Fruit fly (Drosophila melanogaster) whole organism, embryonic: ENCODE data around the gene CG44362.
A peak's percentile ranks its signal among the peaks of the same experiment; 100 is the strongest.

Experiments used
- Aef1 ChIP-seq: fragments of 200-800 bp; sonication (Bioruptor generic); IDR thresholded peaks from 3 replicates; pipeline ENCODE4 v1.3.6; 2022; ENCODE audit warnings: missing biosample characterization, missing genetic modification characterization
- Bdp1 ChIP-seq: fragments of 200-800 bp; sonication (Bioruptor generic); optimal IDR thresholded peaks from 3 replicates; lab custom pipeline; 2016; ENCODE audit warnings: missing biosample characterization, missing genetic modification characterization
- CG10431 ChIP-seq: fragments of 200-800 bp; sonication (Bioruptor generic); optimal IDR thresholded peaks from 3 replicates; lab custom pipeline; 2018; ENCODE audit warnings: missing biosample characterization, mild to moderate bottlenecking, missing genetic modification characterization
- CG10462 ChIP-seq: fragments of 200-800 bp; sonication (Bioruptor generic); optimal IDR thresholded peaks from 2 replicates; lab custom pipeline; 2016; ENCODE audit warnings: missing biosample characterization, missing genetic modification characterization
- CG13775 ChIP-seq: fragments of 200-800 bp; sonication (Bioruptor generic); optimal IDR thresholded peaks from 3 replicates; lab custom pipeline; 2017; ENCODE audit warnings: missing biosample characterization, mild to moderate bottlenecking, missing genetic modification characterization
- CG14667 ChIP-seq: fragments of 200-800 bp; sonication (Bioruptor generic); IDR thresholded peaks from 2 replicates; pipeline ENCODE4 v1.3.6; 2022; ENCODE audit warnings: missing biosample characterization, missing genetic modification characterization
- CG15073 ChIP-seq: fragments of 200-800 bp; sonication (Bioruptor generic); optimal IDR thresholded peaks from 2 replicates; lab custom pipeline; 2016; ENCODE audit warnings: missing biosample characterization, missing genetic modification characterization
- CG15514 ChIP-seq: fragments of 200-800 bp; sonication (Bioruptor generic); optimal IDR thresholded peaks from 3 replicates; lab custom pipeline; 2017; ENCODE audit warnings: missing biosample characterization, missing genetic modification characterization, mild to moderate bottlenecking, moderate library complexity, missing genetic modification reagents
- CG17612 ChIP-seq: fragments of 200-800 bp; sonication (Bioruptor generic); IDR thresholded peaks from 2 replicates; pipeline ENCODE4 v1.3.6; 2022; ENCODE audit warnings: missing biosample characterization, missing genetic modification characterization
- CG2129 ChIP-seq: fragments of 200-800 bp; sonication (Bioruptor generic); IDR thresholded peaks from 2 replicates; pipeline ENCODE4 v1.3.6; 2022; ENCODE audit warnings: missing biosample characterization, missing genetic modification characterization; ENCODE audit not compliant: partially characterized antibody
- CG31365 ChIP-seq: fragments of 200-800 bp; sonication (Bioruptor generic); optimal IDR thresholded peaks from 2 replicates; lab custom pipeline; 2018; ENCODE audit warnings: missing biosample characterization, mild to moderate bottlenecking, missing genetic modification characterization
- CG31388 ChIP-seq: fragments of 200-800 bp; sonication (Bioruptor generic); optimal IDR thresholded peaks from 2 replicates; lab custom pipeline; 2016; ENCODE audit warnings: missing biosample characterization, missing genetic modification characterization
- CG3163 ChIP-seq: fragments of 200-800 bp; sonication (Bioruptor generic); optimal IDR thresholded peaks from 3 replicates; lab custom pipeline; 2016; ENCODE audit warnings: missing biosample characterization, missing genetic modification characterization
- CG33213 ChIP-seq: fragments of 200-800 bp; sonication (Bioruptor generic); optimal IDR thresholded peaks from 3 replicates; lab custom pipeline; 2016; ENCODE audit warnings: missing biosample characterization, missing genetic modification characterization
- CG33557 ChIP-seq: fragments of 200-800 bp; sonication (Bioruptor generic); optimal IDR thresholded peaks from 2 replicates; lab custom pipeline; 2019; ENCODE audit warnings: missing biosample characterization, mild to moderate bottlenecking, missing genetic modification characterization, moderate library complexity
- CG6813 ChIP-seq: fragments of 200-800 bp; sonication (Bioruptor generic); optimal IDR thresholded peaks from 2 replicates; lab custom pipeline; 2017; ENCODE audit warnings: missing biosample characterization, missing genetic modification characterization, mild to moderate bottlenecking, moderate library complexity, missing genetic modification reagents
- CG9727 ChIP-seq: fragments of 200-800 bp; sonication (Bioruptor generic); optimal IDR thresholded peaks from 3 replicates; lab custom pipeline; 2017; ENCODE audit warnings: missing biosample characterization, mild to moderate bottlenecking, missing genetic modification characterization
- Drgx ChIP-seq: fragments of 200-800 bp; sonication (Bioruptor generic); IDR thresholded peaks from 2 replicates; pipeline ENCODE4 v1.3.6; 2022; ENCODE audit warnings: missing biosample characterization, missing genetic modification characterization
- E2f2 ChIP-seq: fragments of 200-800 bp; sonication (Bioruptor generic); IDR thresholded peaks from 2 replicates; pipeline ENCODE4 v1.3.6; 2022; ENCODE audit warnings: missing biosample characterization, missing genetic modification characterization
- Fer2 ChIP-seq: fragments of 200-800 bp; sonication (Bioruptor generic); optimal IDR thresholded peaks from 2 replicates; lab custom pipeline; 2018; ENCODE audit warnings: missing biosample characterization, mild to moderate bottlenecking, missing genetic modification characterization, moderate library complexity
- Fer3 ChIP-seq: fragments of 200-800 bp; sonication (Bioruptor generic); optimal IDR thresholded peaks from 2 replicates; lab custom pipeline; 2018; ENCODE audit warnings: missing biosample characterization, mild to moderate bottlenecking, missing genetic modification characterization, moderate library complexity
- Hey ChIP-seq: fragments of 200-800 bp; sonication (Bioruptor generic); optimal IDR thresholded peaks from 3 replicates; lab custom pipeline; 2018; ENCODE audit warnings: missing biosample characterization, mild to moderate bottlenecking, missing genetic modification characterization
- Hmr ChIP-seq: fragments of 200-800 bp; sonication (Bioruptor generic); optimal IDR thresholded peaks from 3 replicates; lab custom pipeline; 2017; ENCODE audit warnings: mild to moderate bottlenecking, missing biosample characterization, missing genetic modification reagents, missing genetic modification characterization
- NC2α ChIP-seq: fragments of 200-800 bp; sonication (Bioruptor generic); optimal IDR thresholded peaks from 2 replicates; lab custom pipeline; 2016; ENCODE audit warnings: missing biosample characterization, missing genetic modification characterization
- PHDP ChIP-seq: fragments of 200-800 bp; sonication (Bioruptor generic); optimal IDR thresholded peaks from 3 replicates; lab custom pipeline; 2018; ENCODE audit warnings: missing biosample characterization, mild to moderate bottlenecking, missing genetic modification characterization, moderate library complexity
- Tbp ChIP-seq: fragments of >200 bp; optimal IDR thresholded peaks from 2 replicates; lab custom pipeline; 2018; ENCODE audit warnings: missing biosample characterization, missing genetic modification characterization
- aop ChIP-seq: fragments of 200-800 bp; sonication (Bioruptor generic); IDR thresholded peaks from 2 replicates; pipeline ENCODE4 v1.3.6; 2022; ENCODE audit warnings: missing biosample characterization, missing genetic modification characterization
- ara ChIP-seq: fragments of 200-800 bp; sonication (Bioruptor generic); IDR thresholded peaks from 2 replicates; pipeline ENCODE4 v1.3.6; 2022; ENCODE audit warnings: missing biosample characterization, missing genetic modification characterization
- bigmax ChIP-seq: fragments of 200-800 bp; sonication (Bioruptor generic); optimal IDR thresholded peaks from 2 replicates; lab custom pipeline; 2018; ENCODE audit warnings: missing biosample characterization, mild to moderate bottlenecking, missing genetic modification characterization
- br ChIP-seq: fragments of >200 bp; optimal IDR thresholded peaks from 2 replicates; lab custom pipeline; 2017
- cas ChIP-seq: fragments of 200-800 bp; sonication (Bioruptor generic); IDR thresholded peaks from 2 replicates; pipeline ENCODE4 v1.3.6; 2022; ENCODE audit warnings: missing biosample characterization, missing genetic modification characterization
- caup ChIP-seq: fragments of 200-800 bp; sonication (Bioruptor generic); optimal IDR thresholded peaks from 3 replicates; lab custom pipeline; 2017; ENCODE audit warnings: missing biosample characterization, mild to moderate bottlenecking, missing genetic modification characterization, moderate library complexity; ENCODE audit not compliant: severe bottlenecking
- chn ChIP-seq: fragments of 200-800 bp; sonication (Bioruptor generic); optimal IDR thresholded peaks from 2 replicates; lab custom pipeline; 2016; ENCODE audit warnings: missing biosample characterization, missing genetic modification characterization
- crc ChIP-seq: fragments of 200-800 bp; sonication (Bioruptor generic); optimal IDR thresholded peaks from 2 replicates; lab custom pipeline; 2016; ENCODE audit warnings: missing biosample characterization, missing genetic modification characterization
- dm ChIP-seq: fragments of 200-800 bp; sonication (Bioruptor generic); optimal IDR thresholded peaks from 3 replicates; lab custom pipeline; 2016; ENCODE audit warnings: missing biosample characterization, missing genetic modification characterization
- emc ChIP-seq: fragments of 200-800 bp; sonication (Bioruptor generic); optimal IDR thresholded peaks from 2 replicates; lab custom pipeline; 2016; ENCODE audit warnings: missing biosample characterization, missing genetic modification characterization
- her ChIP-seq: fragments of 200-800 bp; sonication (Bioruptor generic); optimal IDR thresholded peaks from 2 replicates; lab custom pipeline; 2016; ENCODE audit warnings: missing biosample characterization, missing genetic modification characterization
- insv ChIP-seq, 2 experiments: fragments of 200-800 bp; sonication (Bioruptor generic); optimal IDR thresholded peaks; 3 replicates each; lab custom pipeline; 2016 to 2018; ENCODE audit warnings: missing biosample characterization in 2 of 2, missing genetic modification characterization in 2 of 2
- lilli ChIP-seq: fragments of 200-800 bp; sonication (Bioruptor generic); optimal IDR thresholded peaks from 3 replicates; lab custom pipeline; 2016; ENCODE audit warnings: missing biosample characterization, missing genetic modification characterization
- mirr ChIP-seq: fragments of 200-800 bp; sonication (Bioruptor generic); optimal IDR thresholded peaks from 3 replicates; lab custom pipeline; 2018; ENCODE audit warnings: missing biosample characterization, mild to moderate bottlenecking, missing genetic modification characterization
- pho ChIP-seq: fragments of 200-800 bp; sonication (Bioruptor generic); optimal IDR thresholded peaks from 2 replicates; lab custom pipeline; 2016; ENCODE audit warnings: missing biosample characterization, missing genetic modification characterization
- pita ChIP-seq: fragments of 200-800 bp; sonication (Bioruptor generic); optimal IDR thresholded peaks from 2 replicates; lab custom pipeline; 2017; ENCODE audit warnings: missing biosample characterization, mild to moderate bottlenecking, missing genetic modification characterization
- sima ChIP-seq: fragments of 200-800 bp; sonication (Bioruptor generic); optimal IDR thresholded peaks from 2 replicates; lab custom pipeline; 2016; ENCODE audit warnings: missing biosample characterization, missing genetic modification characterization
- sisA ChIP-seq: fragments of 200-800 bp; sonication (Bioruptor generic); IDR thresholded peaks from 2 replicates; pipeline ENCODE4 v1.3.6; 2022; ENCODE audit warnings: missing biosample characterization, missing genetic modification characterization
- sna ChIP-seq: fragments of 200-800 bp; sonication (Bioruptor generic); IDR thresholded peaks from 2 replicates; pipeline ENCODE4 v1.3.6; 2022; ENCODE audit warnings: missing biosample characterization, missing genetic modification characterization; ENCODE audit not compliant: partially characterized antibody
- tgo ChIP-seq: fragments of 200-800 bp; sonication (Bioruptor generic); IDR thresholded peaks from 3 replicates; pipeline ENCODE4 v1.3.6; 2022; ENCODE audit warnings: missing biosample characterization, missing genetic modification characterization
- twi ChIP-seq: fragments of 200-800 bp; optimal IDR thresholded peaks from 2 replicates; lab custom pipeline; 2019; ENCODE audit warnings: missing biosample characterization, mild to moderate bottlenecking, missing genetic modification characterization, moderate library complexity
- unpg ChIP-seq: fragments of 200-800 bp; sonication (Bioruptor generic); optimal IDR thresholded peaks from 3 replicates; lab custom pipeline; 2018; ENCODE audit warnings: missing biosample characterization, mild to moderate bottlenecking, missing genetic modification characterization, moderate library complexity
- vvl ChIP-seq: fragments of 200-800 bp; sonication (Bioruptor generic); IDR thresholded peaks from 2 replicates; pipeline ENCODE4 v1.3.6; 2022; ENCODE audit warnings: missing biosample characterization, missing genetic modification characterization
- yki ChIP-seq: fragments of >200 bp; optimal IDR thresholded peaks from 3 replicates; lab custom pipeline; 2018
- zen ChIP-seq: fragments of 200-800 bp; sonication (Bioruptor generic); optimal IDR thresholded peaks from 3 replicates; lab custom pipeline; 2018; ENCODE audit warnings: missing biosample characterization, mild to moderate bottlenecking, missing genetic modification characterization, moderate library complexity

CG44362 gene

DNA sequence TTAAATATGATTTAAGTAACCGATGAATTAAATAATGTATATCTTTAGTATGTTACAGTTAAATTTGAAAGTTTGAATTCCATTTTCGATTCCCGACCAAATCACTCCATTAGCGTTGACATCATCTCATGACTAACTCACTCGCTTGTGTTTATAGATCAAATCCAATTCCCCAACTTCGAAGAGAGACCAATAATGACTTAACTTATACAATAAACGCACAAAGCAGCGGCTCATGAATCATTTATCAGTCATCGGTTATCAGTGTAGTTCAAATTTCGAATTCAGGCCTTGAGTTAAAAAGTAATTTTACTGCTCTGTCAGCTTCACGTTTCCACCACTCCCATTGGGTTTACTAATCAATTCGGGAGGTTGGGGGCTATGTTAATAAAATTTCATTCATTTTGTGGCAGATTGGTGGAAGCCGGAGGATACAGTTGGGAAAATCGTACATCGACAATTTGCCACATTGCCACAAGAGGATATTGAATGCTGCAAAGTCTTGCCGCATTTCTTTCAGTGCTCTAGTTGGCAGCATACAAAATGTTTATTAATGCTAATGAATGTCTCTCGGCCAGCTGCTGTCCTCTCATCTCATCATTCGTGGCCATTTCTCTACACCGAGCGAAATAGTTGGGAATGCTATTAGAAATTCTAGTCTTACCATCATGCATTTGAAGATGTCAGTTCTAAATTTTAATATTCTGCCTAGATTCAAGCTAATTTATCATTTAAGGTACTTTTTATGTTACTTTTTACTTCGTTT is 11.1 kb downstream of the CG44362 start (continued):
- TF ChIP-seq Hmr (GFP tag; lab: Kevin White, UChicago) (no peak), cas (GFP tag; lab: Robert Waterston, UW) (no peak), sisA (GFP tag; lab: Robert Waterston, UW) (0 out of 2 replicates have a peak, but pooled peaks have one; percentile 27), Fer3 (no peak), Fer2 (tag; lab: Kevin White, UChicago) (no peak), CG15514 (GFP tag; lab: Kevin White, UChicago) (no peak), NC2α (GFP tag; lab: Kevin White, UChicago) (no peak), her (GFP tag; lab: Kevin White, UChicago) (no peak), Tbp (GFP tag; lab: Kevin White, UChicago) (no peak), bigmax (GFP tag; lab: Kevin White, UChicago) (no peak), CG33557 (GFP tag; lab: Kevin White, UChicago) (no peak), emc (GFP tag; lab: Kevin White, UChicago) (no peak), CG10462 (GFP tag; lab: Kevin White, UChicago) (no peak), CG2129 (GFP tag; lab: Robert Waterston, UW) (no peak), CG31388 (GFP tag; lab: Kevin White, UChicago) (no peak), lilli (GFP tag; lab: Kevin White, UChicago) (peak; percentile 12), PHDP (tag; lab: Kevin White, UChicago) (no peak), aop (GFP tag; lab: Robert Waterston, UW) (no peak), yki (lab: Kevin White, UChicago) (no peak), CG9727 (peak; percentile 38), E2f2 (GFP tag; lab: Robert Waterston, UW) (no peak), Hey (tag; lab: Kevin White, UChicago) (no peak), sna (no peak), CG17612 (GFP tag; lab: Robert Waterston, UW) (no peak), twi (tag; lab: Kevin White, UChicago) (no peak), mirr (GFP tag; lab: Kevin White, UChicago) (no peak), CG6813 (GFP tag; lab: Kevin White, UChicago) (no peak), Drgx (GFP tag; lab: Robert Waterston, UW) (no peak), vvl (no peak), CG13775 (GFP tag; lab: Kevin White, UChicago) (no peak), Bdp1 (GFP tag; lab: Kevin White, UChicago) (no peak), sima (GFP tag; lab: Kevin White, UChicago) (no peak), pho (no peak), Aef1 (GFP tag; lab: Robert Waterston, UW) (no peak), CG3163 (GFP tag; lab: Kevin White, UChicago) (no peak), CG15073 (GFP tag; lab: Kevin White, UChicago) (no peak), br (no peak), caup (GFP tag; lab: Kevin White, UChicago) (no peak), CG31365 (tag; lab: Kevin White, UChicago) (no peak), pita (no peak), dm (no peak), zen (tag; lab: Kevin White, UChicago) (no peak), tgo (GFP tag; lab: Robert Waterston, UW) (no peak), crc (GFP tag; lab: Kevin White, UChicago) (no peak), CG10431 (no peak), ara (GFP tag; lab: Robert Waterston, UW) (no peak; the same call in 1 of the 2 replicates), chn (peak; percentile 23), CG14667 (GFP tag; lab: Robert Waterston, UW) (no peak), CG33213 (no peak), insv (GFP tag; optimal IDR thresholded peaks at IDR 0.05; lab: Kevin White, UChicago) (no peak), unpg (GFP tag; lab: Kevin White, UChicago) (peak; percentile 28)
